Worm (Caenorhabditis elegans) whole organism, L2 larva: ENCODE results near the gene nspc-12.

Experiments used
- C34F6.9 ChIP-seq: fragments of 150-350 bp; optimal IDR thresholded peaks from 2 replicates; lab custom pipeline; 2014; ENCODE audit warnings: missing biosample characterization, missing genetic modification characterization
- R02D3.7 ChIP-seq: fragments of 150-350 bp; optimal IDR thresholded peaks from 2 replicates; lab custom pipeline; 2014; ENCODE audit warnings: missing biosample characterization, missing genetic modification characterization
- Y55F3AM.14 ChIP-seq: fragments of 200-800 bp; sonication (Bioruptor generic); optimal IDR thresholded peaks from 2 replicates; lab custom pipeline; 2018; ENCODE audit warnings: mild to moderate bottlenecking, missing genetic modification characterization, missing compliant biosample characterization
- ZK546.5 ChIP-seq: sonication (generic microtip); optimal IDR thresholded peaks from 2 replicates; lab custom pipeline; 2017; ENCODE audit warnings: missing biosample characterization, missing genetic modification characterization
- aly-2 ChIP-seq: fragments of 150-350 bp; optimal IDR thresholded peaks from 2 replicates; lab custom pipeline; 2014; ENCODE audit warnings: missing biosample characterization, missing genetic modification characterization
- ama-1 ChIP-seq: fragments of 150-350 bp; optimal IDR thresholded peaks from 2 replicates; lab custom pipeline; 2018; ENCODE audit warnings: inconsistent platforms
- blmp-1 ChIP-seq: sonication (generic microtip); optimal IDR thresholded peaks from 2 replicates; lab custom pipeline; 2017; ENCODE audit warnings: missing genetic modification characterization, mild to moderate bottlenecking, missing compliant biosample characterization, antibody characterized with exemption, moderate library complexity; ENCODE audit not compliant: insufficient read depth
- ceh-16 ChIP-seq: fragments of 150-350 bp; optimal IDR thresholded peaks from 2 replicates; lab custom pipeline; 2014; ENCODE audit warnings: missing biosample characterization, missing genetic modification characterization
- crh-2 ChIP-seq: sonication (generic microtip); optimal IDR thresholded peaks from 2 replicates; lab custom pipeline; 2017; ENCODE audit warnings: missing biosample characterization, missing genetic modification characterization
- dmd-4 ChIP-seq: sonication (generic microtip); optimal IDR thresholded peaks from 2 replicates; lab custom pipeline; 2017; ENCODE audit warnings: missing biosample characterization, missing genetic modification characterization
- egl-27 ChIP-seq: sonication (generic microtip); optimal IDR thresholded peaks from 3 replicates; lab custom pipeline; 2017; ENCODE audit warnings: missing biosample characterization, missing genetic modification reagents, missing genetic modification characterization
- elt-1 ChIP-seq: fragments of 150-350 bp; optimal IDR thresholded peaks from 2 replicates; lab custom pipeline; 2014; ENCODE audit warnings: missing biosample characterization, missing genetic modification characterization
- fos-1 ChIP-seq: fragments of 150-350 bp; optimal IDR thresholded peaks from 2 replicates; lab custom pipeline; 2014; ENCODE audit warnings: missing biosample characterization, missing genetic modification characterization
- gmeb-1 ChIP-seq: fragments of 150-350 bp; optimal IDR thresholded peaks from 2 replicates; lab custom pipeline; 2014; ENCODE audit warnings: missing biosample characterization, missing genetic modification characterization
- lin-11 ChIP-seq: fragments of 150-350 bp; sonication (generic microtip); optimal IDR thresholded peaks from 2 replicates; lab custom pipeline; 2014; ENCODE audit warnings: missing biosample characterization, missing genetic modification characterization, inconsistent platforms, mixed read lengths
- lin-13 ChIP-seq: fragments of 150-350 bp; optimal IDR thresholded peaks from 2 replicates; lab custom pipeline; 2014; ENCODE audit warnings: missing biosample characterization, missing genetic modification reagents, missing genetic modification characterization
- lin-39 ChIP-seq: fragments of 150-350 bp; optimal IDR thresholded peaks from 2 replicates; lab custom pipeline; 2014; ENCODE audit warnings: missing biosample characterization, missing genetic modification reagents, missing genetic modification characterization
- lsy-2 ChIP-seq, 2 experiments: fragments of 150-350 bp in 1 of 2; sonication (generic microtip) in 1 of 2; optimal IDR thresholded peaks; 2 replicates each; lab custom pipeline; 2014 to 2017; ENCODE audit warnings: missing biosample characterization in 2 of 2, missing genetic modification characterization in 2 of 2
- mab-5 ChIP-seq: fragments of 150-350 bp; optimal IDR thresholded peaks from 2 replicates; lab custom pipeline; 2014; ENCODE audit warnings: missing biosample characterization, missing genetic modification characterization
- mbf-1 ChIP-seq: sonication (generic microtip); optimal IDR thresholded peaks from 2 replicates; lab custom pipeline; 2017; ENCODE audit warnings: missing biosample characterization, missing genetic modification characterization
- mdl-1 ChIP-seq, 2 experiments: fragments of 150-350 bp in 1 of 2; sonication (generic microtip) in 1 of 2; optimal IDR thresholded peaks; 2 replicates each; lab custom pipeline; 2017; ENCODE audit warnings: missing biosample characterization in 2 of 2, missing genetic modification characterization in 2 of 2
- nhr-10 ChIP-seq: sonication (generic microtip); optimal IDR thresholded peaks from 2 replicates; lab custom pipeline; 2017; ENCODE audit warnings: missing biosample characterization, missing genetic modification characterization
- nhr-11 ChIP-seq: fragments of 150-350 bp; optimal IDR thresholded peaks from 2 replicates; lab custom pipeline; 2014; ENCODE audit warnings: missing biosample characterization, missing genetic modification characterization
- nhr-237 ChIP-seq: fragments of 150-350 bp; optimal IDR thresholded peaks from 2 replicates; lab custom pipeline; 2014; ENCODE audit warnings: missing biosample characterization, missing genetic modification characterization
- nhr-25 ChIP-seq: fragments of 150-350 bp; sonication (generic microtip); optimal IDR thresholded peaks from 3 replicates; lab custom pipeline; 2014; ENCODE audit warnings: missing biosample characterization, missing genetic modification characterization
- nhr-6 ChIP-seq: fragments of 150-350 bp; optimal IDR thresholded peaks from 2 replicates; lab custom pipeline; 2014; ENCODE audit warnings: missing biosample characterization, missing genetic modification characterization
- nhr-77 ChIP-seq: fragments of 150-350 bp; optimal IDR thresholded peaks from 2 replicates; lab custom pipeline; 2014; ENCODE audit warnings: missing biosample characterization, missing genetic modification characterization
- peb-1 ChIP-seq: fragments of 150-350 bp; optimal IDR thresholded peaks from 2 replicates; lab custom pipeline; 2014; ENCODE audit warnings: missing biosample characterization, missing genetic modification characterization
- sem-4 ChIP-seq: fragments of 150-350 bp; optimal IDR thresholded peaks from 2 replicates; lab custom pipeline; 2014; ENCODE audit warnings: missing biosample characterization, missing genetic modification reagents, missing genetic modification characterization
- snpc-4 ChIP-seq: fragments of 150-350 bp; optimal IDR thresholded peaks from 2 replicates; lab custom pipeline; 2014; ENCODE audit warnings: missing biosample characterization, missing genetic modification characterization
- unc-55 ChIP-seq: fragments of 150-350 bp; sonication (generic microtip); optimal IDR thresholded peaks from 3 replicates; lab custom pipeline; 2014; ENCODE audit warnings: missing biosample characterization, missing genetic modification reagents, missing genetic modification characterization
- unc-62 ChIP-seq: fragments of 150-350 bp; optimal IDR thresholded peaks from 2 replicates; lab custom pipeline; 2014; ENCODE audit warnings: missing biosample characterization, missing genetic modification reagents, missing genetic modification characterization
- zag-1 ChIP-seq: fragments of 150-350 bp; optimal IDR thresholded peaks from 2 replicates; lab custom pipeline; 2014; ENCODE audit warnings: missing biosample characterization, missing genetic modification characterization
- ztf-1 ChIP-seq: fragments of 200-800 bp; sonication (Bioruptor generic); conservative IDR thresholded peaks from 2 replicates; pipeline ENCODE4 v1.3.6; 2022; ENCODE audit warnings: missing genetic modification characterization, missing compliant biosample characterization
- ztf-4 ChIP-seq: fragments of 150-350 bp; optimal IDR thresholded peaks from 2 replicates; lab custom pipeline; 2014; ENCODE audit warnings: missing biosample characterization, missing genetic modification characterization

The nspc-12 gene

ce11 chrX:12360444-12360843, 4.0 kb upstream of the nspc-12 start, which contains the start of the genes nspc-15 and F19H6.6:
Gene nspc-15 (plus strand): TSS chrX:12360744.
Gene F19H6.6 (plus strand): TSS chrX:12360827.
- no peak for TF ChIP-seq nhr-237 (tag; lab: Kevin White, UChicago)
- no peak for TF ChIP-seq peb-1
- no peak for TF ChIP-seq egl-27 (tag; lab: Kevin White, UChicago)

ce11 chrX:12358957-12359356, 2.5 kb upstream of the nspc-12 start, which contains the start of gene nspc-14:
Gene nspc-14 (minus strand): TSS chrX:12359057.
- no peak for TF ChIP-seq C34F6.9 (tag; lab: Kevin White, UChicago)
- TF ChIP-seq nhr-10: no peak
- TF ChIP-seq mbf-1 (tag; lab: Kevin White, UChicago): no peak
- TF ChIP-seq unc-55: no peak
- no peak for TF ChIP-seq unc-62 (GFP tag; lab: Kevin White, UChicago)
- no peak for TF ChIP-seq gmeb-1 (tag; lab: Kevin White, UChicago)
- TF ChIP-seq mab-5 (tag; lab: Kevin White, UChicago): no peak
- no peak for TF ChIP-seq peb-1
- no peak for TF ChIP-seq sem-4 (tag; lab: Kevin White, UChicago)
- no peak for TF ChIP-seq nhr-11 (tag; lab: Kevin White, UChicago)
- TF ChIP-seq nhr-6 (tag; lab: Kevin White, UChicago): no peak
- no peak for TF ChIP-seq lin-11 (tag; lab: Kevin White, UChicago)

- TF ChIP-seq lin-39 (tag; lab: Kevin White, UChicago) (no peak), sem-4 (tag; lab: Kevin White, UChicago) (no peak), ama-1 (lab: Kevin White, UChicago) (no peak), Y55F3AM.14 (GFP tag; lab: Kevin White, UChicago) (no peak), aly-2 (tag; lab: Kevin White, UChicago) (no peak), egl-27 (tag; lab: Kevin White, UChicago) (no peak), snpc-4 (tag; lab: Kevin White, UChicago) (no peak), nhr-237 (tag; lab: Kevin White, UChicago) (no peak), ztf-1 (GFP tag; lab: Robert Waterston, UW) (no peak), blmp-1 (tag; lab: Kevin White, UChicago) (no peak), ZK546.5 (tag; lab: Kevin White, UChicago) (no peak), R02D3.7 (tag; lab: Kevin White, UChicago) (no peak), nhr-10 (no peak), nhr-11 (tag; lab: Kevin White, UChicago) (no peak), dmd-4 (tag; lab: Kevin White, UChicago) (no peak), mdl-1 (tag; optimal IDR thresholded peaks at IDR 0.05; lab: Kevin White, UChicago) (no peak), crh-2 (tag; lab: Kevin White, UChicago) (no peak), nhr-77 (tag; lab: Kevin White, UChicago) (no peak)
These were observed 646 bp upstream of the nspc-12 start, which contains the start of gene nspc-13 for ce11 chrX:12357127-12357526. Gene nspc-13 (plus strand): TSS chrX:12357427.

ce11 chrX:12352872-12353271, 3.6 kb downstream of the nspc-12 start, which contains the start of gene F42F12.4:
Gene F42F12.4 (minus strand): TSS chrX:12352947.
- TF ChIP-seq fos-1 (tag; lab: Kevin White, UChicago) (peak; percentile 11), ceh-16 (tag; lab: Kevin White, UChicago) (no peak)

ce11 chrX:12350207-12350606, 6.3 kb downstream of the nspc-12 start, which contains the start of gene F42F12.3:
Gene F42F12.3 (plus strand): TSS chrX:12350578.
- peak; percentile 3 for TF ChIP-seq fos-1 (tag; lab: Kevin White, UChicago)
- TF ChIP-seq crh-2 (tag; lab: Kevin White, UChicago): no peak
- no peak for TF ChIP-seq ztf-1 (GFP tag; lab: Robert Waterston, UW)

ce11 chrX:12348329-12348728, 8.2 kb downstream of the nspc-12 start, which contains the start of gene F42F12.14:
Gene F42F12.14 (plus strand): TSS chrX:12348629.
- TF ChIP-seq ztf-1 (GFP tag; lab: Robert Waterston, UW) (no peak), ztf-4 (tag; lab: Kevin White, UChicago) (no peak), zag-1 (no peak), nhr-25 (no peak), elt-1 (tag; lab: Kevin White, UChicago) (no peak), nhr-237 (tag; lab: Kevin White, UChicago) (no peak), lsy-2 (tag; optimal IDR thresholded peaks at IDR 0.05; lab: Kevin White, UChicago) (no peak), Y55F3AM.14 (GFP tag; lab: Kevin White, UChicago) (no peak), egl-27 (tag; lab: Kevin White, UChicago) (no peak), snpc-4 (tag; lab: Kevin White, UChicago) (no peak), lin-13 (no peak)
- TF ChIP-seq, all 48 proteins: peak for 0
